Worm (Caenorhabditis elegans) whole organism, mixed stage, embryonic: ENCODE results near the gene rpy-1.

ENCODE experiments used
- blmp-1 ChIP-seq: fragments of 150-350 bp; optimal IDR thresholded peaks from 2 replicates; lab custom pipeline; 2014; ENCODE audit warnings: missing biosample characterization, missing genetic modification characterization
- hlh-1 ChIP-seq: fragments of 150-350 bp; optimal IDR thresholded peaks from 2 replicates; lab custom pipeline; 2014; ENCODE audit warnings: missing biosample characterization, missing genetic modification reagents, missing genetic modification characterization
- lin-13 ChIP-seq: fragments of 150-350 bp; optimal IDR thresholded peaks from 2 replicates; lab custom pipeline; 2014; ENCODE audit warnings: missing biosample characterization, missing genetic modification characterization
- lin-32 ChIP-seq: fragments of 200-800 bp; sonication (Bioruptor generic); optimal IDR thresholded peaks from 2 replicates; lab custom pipeline; 2018; ENCODE audit warnings: mild to moderate bottlenecking, missing genetic modification characterization, missing compliant biosample characterization
- mls-2 ChIP-seq: sonication (generic microtip); optimal IDR thresholded peaks from 2 replicates; lab custom pipeline; 2016; ENCODE audit warnings: mild to moderate bottlenecking, missing genetic modification characterization, moderate library complexity, missing compliant biosample characterization
- nhr-12 ChIP-seq: fragments of 150-350 bp; optimal IDR thresholded peaks from 2 replicates; lab custom pipeline; 2014; ENCODE audit warnings: missing biosample characterization, missing genetic modification characterization
- nhr-76 ChIP-seq: sonication (generic microtip); optimal IDR thresholded peaks from 2 replicates; lab custom pipeline; 2017; ENCODE audit warnings: missing biosample characterization, missing genetic modification characterization
- snpc-4 ChIP-seq: fragments of 150-350 bp; optimal IDR thresholded peaks from 2 replicates; lab custom pipeline; 2014; ENCODE audit warnings: missing biosample characterization, missing genetic modification characterization
- tbx-8 ChIP-seq: fragments of 200-800 bp; sonication (Bioruptor generic); optimal IDR thresholded peaks from 2 replicates; lab custom pipeline; 2018; ENCODE audit warnings: mild to moderate bottlenecking, missing genetic modification characterization, moderate library complexity, missing compliant biosample characterization
- unc-62 ChIP-seq: fragments of 150-350 bp; optimal IDR thresholded peaks from 2 replicates; lab custom pipeline; 2014; ENCODE audit warnings: missing biosample characterization, missing genetic modification reagents, missing genetic modification characterization
- ztf-11 ChIP-seq: fragments of 150-350 bp; optimal IDR thresholded peaks from 2 replicates; lab custom pipeline; 2014; ENCODE audit warnings: missing biosample characterization, missing genetic modification characterization

DNA sequence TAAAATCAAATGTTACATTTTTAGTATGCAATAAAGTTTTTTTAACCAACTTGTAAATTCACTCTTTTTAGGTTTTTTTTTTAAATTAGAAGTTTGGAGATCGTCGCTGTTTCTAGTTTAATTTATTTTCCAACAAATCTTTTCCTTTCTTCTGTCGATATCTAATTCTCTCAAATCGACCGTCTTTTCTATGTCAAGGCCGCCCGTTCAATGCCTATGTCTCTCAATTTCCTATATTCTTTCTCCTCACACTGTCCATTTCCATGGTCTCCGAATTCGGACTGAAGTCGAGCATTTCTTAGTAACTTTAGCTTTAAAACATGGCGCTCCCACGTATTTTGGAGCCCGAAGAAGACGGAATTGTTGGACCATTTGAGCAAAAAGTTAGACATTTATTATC, 11.2 kb upstream of the rpy-1 start, which contains the start of the genes T14B4.5 and T14B4.20:
- TF ChIP-seq nhr-12 (tag; lab: Kevin White, UChicago) = no peak
- no peak for TF ChIP-seq lin-13
- TF ChIP-seq mls-2 (tag; lab: Kevin White, UChicago) = no peak
- TF ChIP-seq nhr-76 (tag; lab: Kevin White, UChicago) = no peak
- no peak for TF ChIP-seq blmp-1
- no peak for TF ChIP-seq snpc-4
- no peak for TF ChIP-seq unc-62 (GFP tag; lab: Kevin White, UChicago)
- no peak for TF ChIP-seq hlh-1
- no peak for TF ChIP-seq tbx-8 (GFP tag; lab: Kevin White, UChicago)
- TF ChIP-seq ztf-11 = no peak
- TF ChIP-seq lin-32 (GFP tag; lab: Kevin White, UChicago) = no peak
